Worm (Caenorhabditis elegans): ENCODE data around the gene math-33.

math-33 gene

DNA sequence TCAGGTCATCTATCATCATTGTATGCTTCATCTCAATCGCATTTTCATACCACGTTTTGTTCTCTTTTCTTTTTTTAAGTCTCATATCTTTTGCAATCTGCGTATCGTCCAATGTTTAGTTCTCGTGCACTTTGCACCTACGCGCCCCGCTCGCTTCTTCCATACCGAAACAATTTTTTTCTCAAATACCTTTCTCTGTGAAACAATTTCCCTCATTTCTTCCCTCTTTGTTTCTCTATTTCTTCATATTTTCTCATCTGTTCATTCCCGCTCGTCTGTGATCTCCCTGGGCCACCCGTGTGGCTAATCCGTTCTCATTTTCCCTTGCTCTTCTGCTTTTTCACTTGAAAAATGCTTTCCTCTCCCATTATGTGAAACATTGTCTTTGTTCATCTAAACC, 26.6 kb downstream of the math-33 start:
- TF ChIP-seq unc-42 (tag; optimal IDR thresholded peaks at IDR 0.05) (peak; percentile 3), madf-2 (tag; optimal IDR thresholded peaks at IDR 0.05) (no peak), ceh-18 (tag; optimal IDR thresholded peaks at IDR 0.05) (peak; percentile 60)

DNA sequence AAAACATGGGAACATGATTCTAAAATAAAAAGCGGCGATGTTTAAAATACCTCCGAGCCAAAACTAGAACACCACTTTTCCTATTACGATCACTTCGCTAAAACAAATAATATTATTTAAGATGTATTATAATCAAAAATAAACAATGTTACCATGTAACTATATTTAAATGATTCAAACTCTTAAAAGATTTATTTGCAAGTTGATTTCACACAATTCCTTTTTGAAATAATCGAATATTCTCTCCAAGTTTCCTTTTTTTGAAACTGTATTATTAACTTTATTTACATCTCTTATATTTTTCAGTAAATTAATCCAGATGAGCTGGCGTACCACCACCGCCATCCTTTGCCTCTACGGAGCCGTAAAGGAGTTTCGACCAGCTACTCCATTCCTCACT, 27.5 kb downstream of the math-33 start, which contains the start of gene folt-1:
folt-1 (plus strand) TSS at position 301 of the 400 bp plus-strand sequence.
- TF ChIP-seq zip-5 (tag; optimal IDR thresholded peaks at IDR 0.05) (no peak), eyg-1 (tag; optimal IDR thresholded peaks at IDR 0.05) (no peak), hlh-13 (GFP tag; optimal IDR thresholded peaks at IDR 0.05) (no peak), ceh-6 (GFP tag; optimal IDR thresholded peaks at IDR 0.05) (no peak), ceh-9 (tag; optimal IDR thresholded peaks at IDR 0.05) (no peak), hlh-8 (tag; optimal IDR thresholded peaks at IDR 0.05) (no peak), sdc-2 (tag; optimal IDR thresholded peaks at IDR 0.05) (no peak), hlh-15 (tag; optimal IDR thresholded peaks at IDR 0.05) (no peak), pha-2 (tag; optimal IDR thresholded peaks at IDR 0.05) (no peak), ceh-45 (GFP tag; IDR thresholded peaks at IDR 0.05) (no peak)

DNA sequence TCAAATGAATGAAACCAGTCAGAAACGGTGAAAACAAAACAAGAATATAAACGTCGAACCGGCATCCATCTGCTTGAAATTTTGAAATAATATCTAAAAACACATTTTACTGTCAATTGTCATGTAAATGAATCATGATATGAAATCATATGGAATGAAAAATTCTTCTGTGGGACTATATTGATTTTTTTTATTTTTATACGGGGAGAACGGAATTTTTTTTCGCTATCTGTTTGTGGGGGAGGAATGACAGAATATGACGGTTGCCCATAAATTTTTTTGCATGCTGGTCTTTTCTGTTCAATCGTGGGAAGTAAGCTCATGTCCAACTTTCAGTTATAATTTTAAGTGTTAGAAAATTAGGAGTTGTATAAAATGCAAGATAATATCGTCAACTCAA, 31.0 kb downstream of the math-33 start, which contains the start of gene C06H2.7:
C06H2.7 (minus strand) TSS at position 101 of the 400 bp plus-strand sequence.
- TF ChIP-seq lin-11 (tag; optimal IDR thresholded peaks at IDR 0.05) (no peak), F13H6.1 (tag; optimal IDR thresholded peaks at IDR 0.05) (no peak), ref-2 (tag; optimal IDR thresholded peaks at IDR 0.05) (no peak), hlh-6 (tag; optimal IDR thresholded peaks at IDR 0.05) (no peak), elt-4 (tag; optimal IDR thresholded peaks at IDR 0.05) (no peak), rnt-1 (tag; optimal IDR thresholded peaks at IDR 0.05) (no peak), nhr-11 (tag; optimal IDR thresholded peaks at IDR 0.05) (no peak), C38D4.7 (GFP tag; optimal IDR thresholded peaks at IDR 0.05) (no peak), Y22D7AL.16 (tag; optimal IDR thresholded peaks at IDR 0.05) (no peak)

DNA sequence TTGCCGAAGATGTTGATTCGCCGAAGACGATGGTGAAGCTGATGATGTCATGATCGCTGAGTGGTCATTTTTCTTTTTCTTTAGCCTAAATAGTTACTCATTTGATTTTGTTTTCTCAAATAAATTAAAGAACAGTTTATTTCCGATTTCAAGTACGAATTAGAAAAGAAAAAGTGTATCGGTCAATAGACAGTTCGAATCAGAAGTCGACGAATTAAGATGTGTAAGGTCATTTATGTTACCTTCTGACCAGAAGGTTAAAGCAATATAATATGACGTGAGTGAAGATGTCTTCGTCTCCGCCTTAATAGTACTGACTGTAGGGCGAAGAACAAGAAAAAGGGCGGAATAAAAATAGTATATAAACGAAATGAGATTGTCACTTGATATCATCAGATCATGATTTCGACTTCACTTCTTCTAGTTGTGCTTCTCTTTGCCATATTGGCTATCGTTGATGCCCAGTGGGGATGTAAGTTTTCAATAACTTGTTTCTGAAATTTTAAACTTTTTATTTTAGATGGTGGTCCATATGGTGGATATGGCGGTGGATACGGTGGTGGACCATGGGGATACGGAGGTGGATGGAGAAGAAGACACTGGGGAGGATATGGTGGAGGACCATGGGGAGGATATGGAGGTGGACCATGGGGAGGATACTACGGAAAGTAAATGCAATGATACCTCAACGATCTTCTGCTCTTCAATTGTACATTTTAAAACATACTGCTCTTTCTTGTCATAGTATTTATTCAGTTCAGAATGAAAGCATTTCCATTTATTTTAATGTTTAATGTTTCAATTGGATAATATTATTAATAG, 33.5 kb downstream of the math-33 start, which contains the start of the genes T19C4.24 and nlp-33:
T19C4.24 (minus strand) TSS at position 51 of the 822 bp plus-strand sequence.
nlp-33 (plus strand) TSS at position 389 of the 822 bp plus-strand sequence.
- no peak for TF ChIP-seq odd-2 (tag; optimal IDR thresholded peaks at IDR 0.05)

DNA sequence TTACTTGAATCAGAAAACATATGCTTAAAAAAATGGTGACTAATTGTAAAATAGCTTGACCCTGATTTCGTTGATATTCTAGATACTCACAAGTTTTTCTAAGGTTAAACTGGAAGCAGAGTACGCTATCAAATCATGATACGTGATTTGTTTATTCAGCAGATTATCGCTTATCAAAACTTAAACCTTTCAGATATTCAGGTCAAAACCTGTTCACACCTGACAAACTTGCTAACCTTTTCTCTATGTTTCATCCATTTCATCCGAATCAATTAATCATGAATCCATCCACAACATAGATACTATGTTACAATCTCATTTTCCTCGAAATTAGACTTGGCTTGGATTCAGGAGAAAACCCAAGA, 34.1 kb downstream of the math-33 start:
- TF ChIP-seq unc-3 (GFP tag; conservative IDR thresholded peaks at IDR 0.05), result no peak
- no peak for TF ChIP-seq unc-3 (tag; optimal IDR thresholded peaks at IDR 0.05)
- no peak for TF ChIP-seq pha-2 (tag; optimal IDR thresholded peaks at IDR 0.05)

DNA sequence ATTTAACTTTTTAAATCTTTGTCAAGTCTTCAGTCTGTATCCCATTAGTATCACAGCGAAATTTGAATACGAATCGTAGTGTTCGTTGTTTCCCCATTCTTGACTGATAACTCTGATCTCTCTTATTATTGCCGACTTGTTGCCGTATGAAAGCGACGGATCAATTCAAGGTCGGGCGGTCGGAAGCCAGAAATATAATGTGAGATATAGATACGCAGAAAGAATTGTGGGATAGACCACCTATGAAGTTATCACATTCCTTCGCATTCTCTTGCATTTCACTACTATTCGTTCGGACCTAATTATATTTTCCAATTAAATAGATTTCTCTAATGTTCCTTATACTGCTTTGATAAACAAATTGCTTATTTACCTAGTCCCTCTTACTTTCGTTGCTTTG, 35.3 kb downstream of the math-33 start:
- no peak for TF ChIP-seq ceh-22 (tag; optimal IDR thresholded peaks at IDR 0.05)
- TF ChIP-seq sox-2 (GFP tag; IDR thresholded peaks at IDR 0.05), result no peak
- no peak for TF ChIP-seq sdc-2 (tag; optimal IDR thresholded peaks at IDR 0.05)
- no peak for TF ChIP-seq syd-9 (tag; optimal IDR thresholded peaks at IDR 0.05)
- TF ChIP-seq ztf-16 (tag; optimal IDR thresholded peaks at IDR 0.05), result no peak
- TF ChIP-seq hlh-8 (tag; optimal IDR thresholded peaks at IDR 0.05), result no peak
- no peak for TF ChIP-seq pha-4 (tag; optimal IDR thresholded peaks at IDR 0.05)

DNA sequence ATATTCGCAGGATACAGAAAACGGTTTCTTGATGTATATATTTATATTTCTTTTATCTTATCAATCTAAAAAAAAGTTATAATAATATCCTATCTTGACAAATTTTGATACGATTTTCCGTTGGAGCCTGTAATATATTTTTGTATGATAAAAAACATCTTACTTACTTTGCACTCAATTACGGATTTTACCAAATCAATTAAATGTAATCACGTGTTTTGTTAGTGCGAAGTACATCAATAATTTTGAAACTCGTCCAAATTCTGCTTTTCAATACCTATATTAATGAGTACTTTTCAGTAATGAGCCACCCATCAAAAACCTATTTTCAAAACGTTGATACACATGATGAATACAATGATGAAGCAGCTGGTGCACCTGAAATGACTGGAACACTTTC, 35.7 kb downstream of the math-33 start, which contains the start of gene T19C4.1:
T19C4.1 (plus strand) TSS at position 301 of the 400 bp plus-strand sequence.
- TF ChIP-seq elt-4 (tag; optimal IDR thresholded peaks at IDR 0.05), result no peak
- no peak for TF ChIP-seq ceh-30 (tag; optimal IDR thresholded peaks at IDR 0.05)
- no peak for TF ChIP-seq gmeb-2 (tag; optimal IDR thresholded peaks at IDR 0.05)
- TF ChIP-seq pha-2 (tag; optimal IDR thresholded peaks at IDR 0.05), result no peak
- no peak for TF ChIP-seq ceh-31 (tag; optimal IDR thresholded peaks at IDR 0.05)
- TF ChIP-seq Y22D7AL.16 (tag; optimal IDR thresholded peaks at IDR 0.05), result no peak
- TF ChIP-seq sox-4 (tag; optimal IDR thresholded peaks at IDR 0.05), result no peak
- no peak for TF ChIP-seq ceh-22 (tag; optimal IDR thresholded peaks at IDR 0.05)
- no peak for TF ChIP-seq ahr-1 (tag; optimal IDR thresholded peaks at IDR 0.05)
- no peak for TF ChIP-seq ceh-45 (GFP tag; IDR thresholded peaks at IDR 0.05)
- TF ChIP-seq sox-2 (GFP tag; IDR thresholded peaks at IDR 0.05), result no peak
- no peak for TF ChIP-seq K02D7.2 (tag; optimal IDR thresholded peaks at IDR 0.05)
- no peak for TF ChIP-seq fax-1 (tag; optimal IDR thresholded peaks at IDR 0.05)
- TF ChIP-seq lin-11 (tag; optimal IDR thresholded peaks at IDR 0.05), result no peak
- no peak for TF ChIP-seq tbx-7 (tag; optimal IDR thresholded peaks at IDR 0.05)
- TF ChIP-seq C38D4.7 (GFP tag; optimal IDR thresholded peaks at IDR 0.05), result no peak
- TF ChIP-seq ceh-34 (tag; optimal IDR thresholded peaks at IDR 0.05), result no peak
- no peak for TF ChIP-seq hlh-13 (GFP tag; optimal IDR thresholded peaks at IDR 0.05)
- TF ChIP-seq ceh-6 (GFP tag; optimal IDR thresholded peaks at IDR 0.05), result no peak
- TF ChIP-seq lim-6 (tag; optimal IDR thresholded peaks at IDR 0.05), result no peak
